Worm (Caenorhabditis elegans): Measurements from ENCODE around the gene F08D12.4.

The F08D12.4 gene

ce11 chrII:2764664-2765063, 13.3 kb upstream of the F08D12.4 start, which contains the start of gene fbxb-108:
TSS of gene fbxb-108 (plus strand) at chrII:2764964.
- TF ChIP-seq flh-1 (GFP tag; optimal IDR thresholded peaks at IDR 0.05): no peak
- no peak for TF ChIP-seq nhr-28 (tag; optimal IDR thresholded peaks at IDR 0.05)
- TF ChIP-seq nhr-2 (tag; optimal IDR thresholded peaks at IDR 0.05): no peak
- TF ChIP-seq unc-39 (tag; optimal IDR thresholded peaks at IDR 0.05): no peak
- TF ChIP-seq cnd-1 (tag; optimal IDR thresholded peaks at IDR 0.05): no peak
- TF ChIP-seq ces-1 (GFP tag; optimal IDR thresholded peaks at IDR 0.05): no peak
- TF ChIP-seq pha-4 (tag; optimal IDR thresholded peaks at IDR 0.05): no peak

DNA sequence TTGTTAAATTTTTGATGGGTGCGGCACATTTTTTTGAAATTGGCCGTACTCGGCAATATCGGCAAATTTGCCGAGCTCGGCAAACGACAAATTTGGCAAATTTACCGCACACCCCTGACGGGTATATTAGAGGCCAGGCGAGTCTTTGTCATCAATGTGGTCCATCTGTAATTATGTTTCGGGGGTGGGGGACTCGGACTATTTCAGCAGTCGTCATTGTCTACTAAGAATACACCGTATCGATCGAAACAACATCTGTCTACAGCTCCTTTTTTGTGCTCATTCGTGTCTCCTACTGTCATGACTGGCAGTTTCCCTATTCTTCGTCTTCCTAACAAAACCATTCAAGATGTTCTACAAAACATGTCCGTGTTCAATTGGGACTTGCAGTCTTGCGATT, 11.6 kb upstream of the F08D12.4 start, which contains the start of gene F08D12.15:
Gene F08D12.15 (plus strand): TSS at position 301 of the 400 bp plus-strand sequence.
- no peak for TF ChIP-seq unc-62 (GFP tag; optimal IDR thresholded peaks at IDR 0.05)
- no peak for TF ChIP-seq sem-2 (GFP tag; optimal IDR thresholded peaks at IDR 0.05)
- no peak for TF ChIP-seq elt-3 (tag; optimal IDR thresholded peaks at IDR 0.05)
- no peak for TF ChIP-seq drap-1 (GFP tag; optimal IDR thresholded peaks at IDR 0.05)
- no peak for TF ChIP-seq ceh-43 (GFP tag; optimal IDR thresholded peaks at IDR 0.05)
- no peak for TF ChIP-seq lin-13 (tag; optimal IDR thresholded peaks at IDR 0.05)
- no peak for TF ChIP-seq sptf-1 (tag; optimal IDR thresholded peaks at IDR 0.05)
- TF ChIP-seq mab-5 (tag; optimal IDR thresholded peaks at IDR 0.05): no peak
- TF ChIP-seq lsy-2 (tag; optimal IDR thresholded peaks at IDR 0.05): no peak
- no peak for TF ChIP-seq unc-39 (tag; optimal IDR thresholded peaks at IDR 0.05)
- no peak for TF ChIP-seq pha-4 (tag; optimal IDR thresholded peaks at IDR 0.05)
- no peak for TF ChIP-seq nhr-12 (tag; optimal IDR thresholded peaks at IDR 0.05)
- TF ChIP-seq tbx-8 (GFP tag; optimal IDR thresholded peaks at IDR 0.05): no peak
- no peak for TF ChIP-seq zip-8 (tag; optimal IDR thresholded peaks at IDR 0.05)
- TF ChIP-seq mls-2 (tag; optimal IDR thresholded peaks at IDR 0.05): no peak
- TF ChIP-seq ceh-83 (GFP tag; optimal IDR thresholded peaks at IDR 0.05): no peak

- TF ChIP-seq hlh-1 (tag; optimal IDR thresholded peaks at IDR 0.05) (peak; percentile 88), ceh-43 (GFP tag; optimal IDR thresholded peaks at IDR 0.05) (no peak)
These were observed 8.9 kb upstream of the F08D12.4 start, which contains the start of gene F08D12.7 for ce11 chrII:2769021-2769420. TSS of gene F08D12.7 (minus strand) at chrII:2769121.

ce11 chrII:2770788-2771187, 7.2 kb upstream of the F08D12.4 start, which contains the start of gene fbxb-105:
TSS of gene fbxb-105 (minus strand) at chrII:2770888.
- TF ChIP-seq cnd-1 (tag; optimal IDR thresholded peaks at IDR 0.05): peak; percentile 59
- no peak for TF ChIP-seq ceh-83 (GFP tag; optimal IDR thresholded peaks at IDR 0.05)
- TF ChIP-seq ceh-39 (tag; optimal IDR thresholded peaks at IDR 0.05): peak; percentile 38

DNA sequence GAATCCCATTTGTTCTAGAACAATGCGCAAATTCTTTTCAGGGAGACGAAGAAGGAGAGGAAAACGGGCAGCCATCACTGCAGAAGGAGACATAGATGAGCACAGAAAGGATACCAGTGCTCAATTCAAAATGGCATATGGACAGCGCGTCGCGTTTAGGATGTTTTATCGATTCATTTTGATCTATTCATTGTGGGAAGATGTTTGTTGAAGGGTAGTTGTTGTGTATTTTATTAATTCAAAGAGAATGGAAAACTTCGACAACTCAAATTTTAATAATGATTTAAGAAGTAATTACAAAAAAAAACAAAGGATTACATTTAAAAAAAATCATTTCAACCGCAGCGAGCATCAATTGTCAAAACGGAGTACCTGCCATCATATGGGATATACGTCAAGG, 5.8 kb upstream of the F08D12.4 start, which contains the start of gene sdz-10:
Gene sdz-10 (minus strand): TSS at position 101 of the 400 bp plus-strand sequence.
- TF ChIP-seq pha-4 (tag; optimal IDR thresholded peaks at IDR 0.05) (no peak), sem-2 (GFP tag; optimal IDR thresholded peaks at IDR 0.05) (no peak), ceh-39 (tag; optimal IDR thresholded peaks at IDR 0.05) (peak; percentile 18), mab-5 (tag; optimal IDR thresholded peaks at IDR 0.05) (no peak)

DNA sequence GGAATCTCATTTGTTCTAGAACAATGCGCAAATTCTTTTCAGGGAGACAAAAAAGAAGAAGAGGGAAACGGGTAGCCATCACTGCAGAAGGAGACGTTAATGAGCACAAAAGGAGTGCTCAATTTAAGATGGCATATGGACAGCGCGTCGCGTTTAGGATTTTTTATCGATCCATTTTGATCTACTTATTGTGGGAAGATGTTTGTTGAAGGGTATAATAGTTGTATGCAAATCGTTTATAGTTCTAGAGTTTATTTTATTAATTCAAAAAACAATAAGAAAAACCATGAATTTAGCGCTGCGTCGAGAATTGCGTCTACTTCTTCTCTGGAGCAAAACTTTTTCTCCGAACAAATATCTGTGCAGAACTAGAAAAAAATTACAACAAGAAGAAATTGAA, 4.4 kb upstream of the F08D12.4 start, which contains the start of gene sdz-9:
Gene sdz-9 (minus strand): TSS at position 101 of the 400 bp plus-strand sequence.
- TF ChIP-seq unc-39 (tag; optimal IDR thresholded peaks at IDR 0.05) (no peak), hlh-1 (tag; optimal IDR thresholded peaks at IDR 0.05) (no peak), lsy-2 (tag; optimal IDR thresholded peaks at IDR 0.05) (no peak), nhr-28 (tag; optimal IDR thresholded peaks at IDR 0.05) (no peak), unc-62 (GFP tag; optimal IDR thresholded peaks at IDR 0.05) (no peak), lin-13 (tag; optimal IDR thresholded peaks at IDR 0.05) (no peak), flh-1 (GFP tag; optimal IDR thresholded peaks at IDR 0.05) (no peak)

DNA sequence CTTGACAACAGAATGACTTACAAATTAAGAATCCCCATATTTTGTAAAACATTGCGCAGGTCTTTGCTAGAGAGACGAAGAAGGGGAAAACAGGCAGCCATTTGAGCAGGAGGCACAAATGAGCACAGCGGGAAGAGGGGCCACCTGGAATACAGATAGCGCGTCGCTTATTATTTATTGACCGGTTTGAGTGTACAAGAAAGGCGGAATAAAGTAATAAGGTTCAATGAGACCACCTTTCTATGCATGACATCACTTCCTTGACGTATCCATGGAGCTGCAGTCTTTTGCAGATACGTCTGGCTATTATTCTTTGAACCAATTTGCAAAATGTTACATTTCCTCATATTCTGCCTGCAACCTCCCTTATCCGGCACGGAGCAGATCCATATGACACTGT, 3.0 kb upstream of the F08D12.4 start, which contains the start of gene fbxb-111:
Gene fbxb-111 (minus strand): TSS at position 101 of the 400 bp plus-strand sequence.
- TF ChIP-seq elt-1 (tag; optimal IDR thresholded peaks at IDR 0.05; ENCODE audit: borderline replicate concordance, insufficient read depth): no peak
- no peak for TF ChIP-seq drap-1 (GFP tag; optimal IDR thresholded peaks at IDR 0.05)
- TF ChIP-seq M03D4.4 (tag; optimal IDR thresholded peaks at IDR 0.05): no peak
- TF ChIP-seq mep-1 (tag; optimal IDR thresholded peaks at IDR 0.05): no peak
- no peak for TF ChIP-seq ham-2 (GFP tag; optimal IDR thresholded peaks at IDR 0.05)
- no peak for TF ChIP-seq sem-2 (GFP tag; optimal IDR thresholded peaks at IDR 0.05)
- no peak for TF ChIP-seq elt-3 (tag; optimal IDR thresholded peaks at IDR 0.05)
- TF ChIP-seq lin-32 (GFP tag; optimal IDR thresholded peaks at IDR 0.05): no peak
- TF ChIP-seq unc-62 (GFP tag; optimal IDR thresholded peaks at IDR 0.05): no peak
- no peak for TF ChIP-seq ces-1 (GFP tag; optimal IDR thresholded peaks at IDR 0.05)
- TF ChIP-seq flh-1 (GFP tag; optimal IDR thresholded peaks at IDR 0.05): no peak

Data from whole organism, mixed stage, embryonic.